Worm (Caenorhabditis elegans) whole organism, late embryonic: ENCODE measurements around the gene sgn-1.

Experiments
- Y22D7AL.16 ChIP-seq: sonication (generic microtip); optimal IDR thresholded peaks from 2 replicates; lab custom pipeline; 2016; ENCODE audit warnings: missing genetic modification characterization, missing compliant biosample characterization
- ama-1 ChIP-seq: fragments of 150-350 bp; optimal IDR thresholded peaks from 2 replicates; lab custom pipeline; 2014
- ceh-19 ChIP-seq: fragments of 200-800 bp; sonication (Bioruptor generic); optimal IDR thresholded peaks from 2 replicates; lab custom pipeline; 2018; ENCODE audit warnings: mild to moderate bottlenecking, missing genetic modification characterization, missing compliant biosample characterization
- elt-2 ChIP-seq: sonication (generic microtip); optimal IDR thresholded peaks from 2 replicates; lab custom pipeline; 2016; ENCODE audit warnings: missing genetic modification reagents, missing genetic modification characterization, missing compliant biosample characterization
- elt-4 ChIP-seq: sonication (generic microtip); optimal IDR thresholded peaks from 2 replicates; lab custom pipeline; 2016; ENCODE audit warnings: missing genetic modification characterization, missing compliant biosample characterization
- nhr-11 ChIP-seq: fragments of 150-350 bp; optimal IDR thresholded peaks from 2 replicates; lab custom pipeline; 2014; ENCODE audit warnings: missing biosample characterization, missing genetic modification characterization
- pag-3 ChIP-seq: sonication (generic microtip); optimal IDR thresholded peaks from 2 replicates; lab custom pipeline; 2016; ENCODE audit warnings: missing compliant biosample characterization, missing genetic modification characterization, borderline replicate concordance
- pros-1 ChIP-seq: fragments of 150-350 bp; optimal IDR thresholded peaks from 2 replicates; lab custom pipeline; 2014; ENCODE audit warnings: missing biosample characterization, missing genetic modification reagents, missing genetic modification characterization
- rnt-1 ChIP-seq: sonication (generic microtip); optimal IDR thresholded peaks from 2 replicates; lab custom pipeline; 2016; ENCODE audit warnings: missing genetic modification characterization, missing compliant biosample characterization

ce11 chrII:8749084-8749483 lies 34.4 kb downstream of the sgn-1 start:
- TF ChIP-seq elt-4 (tag; lab: Kevin White, UChicago): no peak
- no peak for TF ChIP-seq pros-1
- no peak for TF ChIP-seq ama-1 (lab: Kevin White, UChicago)
- no peak for TF ChIP-seq elt-2 (tag; lab: Kevin White, UChicago)
- no peak for TF ChIP-seq nhr-11
- peak; percentile 83 for TF ChIP-seq rnt-1 (tag; lab: Kevin White, UChicago)
- no peak for TF ChIP-seq Y22D7AL.16 (tag; lab: Kevin White, UChicago)
- no peak for TF ChIP-seq ceh-19 (GFP tag; lab: Kevin White, UChicago)
- TF ChIP-seq pag-3 (tag; lab: Kevin White, UChicago): no peak
